Worm (Caenorhabditis elegans) whole organism, young adult: ENCODE data around the gene hlh-4.

Experiments
- B0035.1 ChIP-seq: sonication (generic microtip); optimal IDR thresholded peaks from 2 replicates; lab custom pipeline; 2016; ENCODE audit warnings: missing genetic modification characterization, mild to moderate bottlenecking, missing compliant biosample characterization, missing genotype, missing genetic modification reagents
- C06A6.2 ChIP-seq: fragments of 200-800 bp; sonication (Bioruptor generic); conservative IDR thresholded peaks from 2 replicates; pipeline ENCODE4 v1.3.6; 2022; ENCODE audit warnings: missing genetic modification characterization, missing compliant biosample characterization
- D2030.7 ChIP-seq: fragments of 200-800 bp; sonication (Bioruptor generic); IDR thresholded peaks from 2 replicates; pipeline ENCODE4 v1.3.6; 2022; ENCODE audit warnings: missing genetic modification reagents, missing genetic modification characterization, missing compliant biosample characterization
- F57C9.4 ChIP-seq: sonication (generic microtip); optimal IDR thresholded peaks from 2 replicates; lab custom pipeline; 2017; ENCODE audit warnings: mild to moderate bottlenecking, missing genetic modification characterization, missing compliant biosample characterization
- K12H6.12 ChIP-seq: fragments of 200-800 bp; sonication (Bioruptor generic); optimal IDR thresholded peaks from 2 replicates; lab custom pipeline; 2018; ENCODE audit warnings: mild to moderate bottlenecking, missing genetic modification characterization, missing compliant biosample characterization
- T07F8.4 ChIP-seq: sonication (generic microtip); optimal IDR thresholded peaks from 2 replicates; lab custom pipeline; 2016; ENCODE audit warnings: mild to moderate bottlenecking, missing genetic modification characterization, moderate library complexity, missing compliant biosample characterization
- T26A5.8 ChIP-seq: sonication (generic microtip); optimal IDR thresholded peaks from 2 replicates; lab custom pipeline; 2016; ENCODE audit warnings: missing genetic modification characterization, missing compliant biosample characterization
- Y53G8AR.9 ChIP-seq: fragments of 200-800 bp; sonication (Bioruptor generic); conservative IDR thresholded peaks from 2 replicates; pipeline ENCODE4 v1.3.6; 2022; ENCODE audit warnings: missing genetic modification reagents, missing genetic modification characterization, missing compliant biosample characterization
- Y56A3A.18 ChIP-seq: fragments of 200-800 bp; sonication (Bioruptor generic); IDR thresholded peaks from 2 replicates; pipeline ENCODE4 v1.3.6; 2022; ENCODE audit warnings: missing genetic modification reagents, missing genetic modification characterization, missing compliant biosample characterization
- Y95B8A.8 ChIP-seq: fragments of 200-800 bp; sonication (Bioruptor generic); IDR thresholded peaks from 2 replicates; pipeline ENCODE4 v1.3.6; 2022; ENCODE audit warnings: missing genetic modification reagents, missing genetic modification characterization, missing compliant biosample characterization
- aptf-3 ChIP-seq: fragments of 200-800 bp; sonication (Bioruptor generic); IDR thresholded peaks from 2 replicates; pipeline ENCODE4 v1.3.6; 2022; ENCODE audit warnings: missing genetic modification characterization, missing compliant biosample characterization
- atf-7 ChIP-seq: sonication (generic microtip); optimal IDR thresholded peaks from 2 replicates; lab custom pipeline; 2017; ENCODE audit warnings: mild to moderate bottlenecking, missing genetic modification characterization, missing compliant biosample characterization
- ccch-3 ChIP-seq: fragments of 200-800 bp; sonication (Bioruptor generic); optimal IDR thresholded peaks from 2 replicates; lab custom pipeline; 2018; ENCODE audit warnings: mild to moderate bottlenecking, missing genetic modification characterization, missing compliant biosample characterization
- cebp-1 ChIP-seq, 2 experiments: fragments of 200-800 bp in 1 of 2; sonication (Bioruptor generic) in 1 of 2; sonication (generic microtip) in 1 of 2; IDR thresholded peaks in 1 of 2; optimal IDR thresholded peaks in 1 of 2; 2 replicates each; pipeline versions ENCODE4 v1.3.6 to Lab custom; 2017 to 2022; ENCODE audit warnings: missing compliant biosample characterization in 2 of 2, missing genetic modification characterization in 2 of 2, mild to moderate bottlenecking in 1 of 2, missing genetic modification reagents in 1 of 2, moderate library complexity in 1 of 2
- ceh-27 ChIP-seq: fragments of 200-800 bp; sonication (Bioruptor generic); optimal IDR thresholded peaks from 2 replicates; lab custom pipeline; 2018; ENCODE audit warnings: mild to moderate bottlenecking, missing genetic modification characterization, moderate library complexity, missing compliant biosample characterization
- ceh-58 ChIP-seq: fragments of 200-800 bp; sonication (Bioruptor generic); IDR thresholded peaks from 2 replicates; pipeline ENCODE4 v1.3.6; 2022; ENCODE audit warnings: missing genetic modification characterization, missing compliant biosample characterization
- die-1 ChIP-seq: sonication (generic microtip); optimal IDR thresholded peaks from 2 replicates; lab custom pipeline; 2016; ENCODE audit warnings: missing genotype, mild to moderate bottlenecking, missing genetic modification characterization, missing compliant biosample characterization
- egl-44 ChIP-seq: fragments of 200-800 bp; sonication (Bioruptor generic); IDR thresholded peaks from 2 replicates; pipeline ENCODE4 v1.3.6; 2022; ENCODE audit warnings: missing genetic modification reagents, missing genetic modification characterization, missing compliant biosample characterization
- egrh-3 ChIP-seq: fragments of 200-800 bp; sonication (Bioruptor generic); IDR thresholded peaks from 2 replicates; pipeline ENCODE4 v1.3.6; 2022; ENCODE audit warnings: missing genetic modification reagents, missing genetic modification characterization, missing compliant biosample characterization
- gei-17 ChIP-seq: fragments of 200-800 bp; sonication (Bioruptor generic); optimal IDR thresholded peaks from 2 replicates; lab custom pipeline; 2018; ENCODE audit warnings: mild to moderate bottlenecking, missing genetic modification characterization, missing compliant biosample characterization
- him-1 ChIP-seq: sonication (generic microtip); optimal IDR thresholded peaks from 2 replicates; lab custom pipeline; 2016; ENCODE audit warnings: missing genotype, missing genetic modification reagents, missing genetic modification characterization, missing compliant biosample characterization
- hmg-1.2 ChIP-seq: fragments of 200-800 bp; sonication (Bioruptor generic); IDR thresholded peaks from 2 replicates; pipeline ENCODE4 v1.3.6; 2022; ENCODE audit warnings: missing genetic modification reagents, missing genetic modification characterization, missing compliant biosample characterization
- hrde-1 ChIP-seq: sonication (generic microtip); optimal IDR thresholded peaks from 2 replicates; lab custom pipeline; 2016; ENCODE audit warnings: missing genetic modification characterization, mild to moderate bottlenecking, missing compliant biosample characterization, moderate library complexity, missing genotype, missing genetic modification reagents, borderline replicate concordance
- lin-26 ChIP-seq: fragments of 200-800 bp; sonication (Bioruptor generic); IDR thresholded peaks from 2 replicates; pipeline ENCODE4 v1.3.6; 2022; ENCODE audit warnings: missing genetic modification reagents, missing genetic modification characterization, missing compliant biosample characterization
- lin-35 ChIP-seq, 3 experiments: fragments of 150-350 bp in 2 of 3; sonication (generic microtip) in 1 of 3; optimal IDR thresholded peaks; 2 replicates each; lab custom pipeline; 2014 to 2018; ENCODE audit warnings: missing biosample characterization in 3 of 3, missing genetic modification characterization in 3 of 3, missing genetic modification reagents in 3 of 3
- lir-1 ChIP-seq: fragments of 200-800 bp; sonication (Bioruptor generic); conservative IDR thresholded peaks from 2 replicates; pipeline ENCODE4 v1.3.6; 2022; ENCODE audit warnings: missing genetic modification reagents, missing genetic modification characterization, missing compliant biosample characterization
- nfyb-1 ChIP-seq: fragments of 200-800 bp; sonication (Bioruptor generic); IDR thresholded peaks from 2 replicates; pipeline ENCODE4 v1.3.6; 2022; ENCODE audit warnings: missing genetic modification reagents, missing genetic modification characterization, missing compliant biosample characterization
- nhr-179 ChIP-seq: sonication (generic microtip); optimal IDR thresholded peaks from 2 replicates; lab custom pipeline; 2016; ENCODE audit warnings: mild to moderate bottlenecking, missing genetic modification characterization, missing compliant biosample characterization
- nhr-80 ChIP-seq: sonication (generic microtip); optimal IDR thresholded peaks from 2 replicates; lab custom pipeline; 2016; ENCODE audit warnings: missing genetic modification characterization, missing compliant biosample characterization
- pha-4 ChIP-seq: fragments of 150-350 bp; sonication (generic microtip); optimal IDR thresholded peaks from 2 replicates; lab custom pipeline; 2014; ENCODE audit warnings: missing biosample characterization, missing genetic modification reagents, missing genetic modification characterization
- snpc-4 ChIP-seq, 5 experiments: fragments of 150-350 bp in 1 of 5; sonication (generic microtip) in 4 of 5; optimal IDR thresholded peaks; 2 replicates each; lab custom pipeline; 2014 to 2018; ENCODE audit warnings: missing genetic modification characterization in 5 of 5, missing biosample characterization in 3 of 5, antibody characterized with exemption in 2 of 5, mild to moderate bottlenecking in 2 of 5, missing compliant biosample characterization in 2 of 5, missing genotype in 2 of 5, moderate library complexity in 2 of 5, missing genetic modification reagents in 1 of 5
- somi-1 ChIP-seq: fragments of 200-800 bp; sonication (Bioruptor generic); optimal IDR thresholded peaks from 2 replicates; lab custom pipeline; 2018; ENCODE audit warnings: mild to moderate bottlenecking, missing genetic modification characterization, missing compliant biosample characterization
- zfh-2 ChIP-seq: fragments of 200-800 bp; sonication (Bioruptor generic); conservative IDR thresholded peaks from 2 replicates; pipeline ENCODE4 v1.3.6; 2022; ENCODE audit warnings: missing genetic modification reagents, missing genetic modification characterization, missing compliant biosample characterization

The hlh-4 gene

DNA sequence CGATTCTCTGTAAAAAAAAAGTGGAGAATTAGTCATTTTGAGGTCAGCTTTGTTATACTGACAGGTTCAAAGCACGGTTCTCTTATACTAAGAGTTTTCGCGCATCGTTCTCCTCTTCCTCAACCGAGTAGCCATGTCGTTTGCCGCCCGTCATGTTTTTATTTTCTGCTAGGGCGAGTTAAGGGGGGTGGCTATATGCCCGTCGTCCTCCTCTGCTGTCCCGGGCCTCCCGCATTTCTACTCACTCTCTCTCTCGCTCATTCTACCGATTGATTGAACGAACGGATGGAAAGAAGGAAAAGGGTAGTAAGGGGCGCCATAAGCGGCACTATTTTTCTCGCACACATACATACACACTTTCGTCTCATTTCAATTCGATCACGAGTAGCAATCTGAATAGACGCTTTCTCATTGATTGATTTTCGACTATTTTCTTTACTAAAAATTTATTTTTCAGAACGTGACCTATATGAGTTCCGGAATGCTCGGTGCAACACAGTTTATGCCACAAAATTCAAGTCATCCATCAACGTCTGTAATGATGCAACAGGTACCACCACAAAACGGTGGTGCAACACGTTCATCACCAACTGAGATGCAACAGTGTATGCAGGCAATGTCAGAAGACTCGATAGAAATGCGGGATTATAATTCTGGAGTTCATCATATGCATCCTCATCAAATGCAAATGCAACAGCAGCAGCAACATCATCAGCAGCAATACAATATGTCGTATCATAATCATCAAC is 33.5 kb downstream of the hlh-4 start:
- TF ChIP-seq hmg-1.2 (no peak), lin-35 (GFP tag; optimal IDR thresholded peaks at IDR 0.05; lab: Kevin White, UChicago) (peak in 1 of 3 experiments; percentile 25), T07F8.4 (tag; lab: Kevin White, UChicago) (no peak)

DNA sequence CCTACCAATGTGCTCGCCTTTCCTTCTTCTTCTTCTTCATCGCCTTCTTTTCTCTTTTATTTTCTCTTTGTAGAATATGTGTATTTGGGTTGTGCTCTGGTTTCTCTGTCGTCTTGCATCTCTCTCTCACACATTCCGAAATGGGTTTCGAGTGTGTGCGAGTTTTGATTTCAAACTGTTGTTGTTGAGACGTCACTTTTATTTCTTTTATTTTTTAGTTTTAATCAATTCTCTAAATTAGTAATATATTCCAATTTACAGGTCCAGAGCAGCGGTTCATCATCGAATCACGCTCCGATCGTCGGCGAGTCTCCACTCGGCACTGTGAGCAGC is 34.3 kb downstream of the hlh-4 start:
- peak; percentile 40 for TF ChIP-seq atf-7 (tag; lab: Kevin White, UChicago)
- no peak for TF ChIP-seq aptf-3

DNA sequence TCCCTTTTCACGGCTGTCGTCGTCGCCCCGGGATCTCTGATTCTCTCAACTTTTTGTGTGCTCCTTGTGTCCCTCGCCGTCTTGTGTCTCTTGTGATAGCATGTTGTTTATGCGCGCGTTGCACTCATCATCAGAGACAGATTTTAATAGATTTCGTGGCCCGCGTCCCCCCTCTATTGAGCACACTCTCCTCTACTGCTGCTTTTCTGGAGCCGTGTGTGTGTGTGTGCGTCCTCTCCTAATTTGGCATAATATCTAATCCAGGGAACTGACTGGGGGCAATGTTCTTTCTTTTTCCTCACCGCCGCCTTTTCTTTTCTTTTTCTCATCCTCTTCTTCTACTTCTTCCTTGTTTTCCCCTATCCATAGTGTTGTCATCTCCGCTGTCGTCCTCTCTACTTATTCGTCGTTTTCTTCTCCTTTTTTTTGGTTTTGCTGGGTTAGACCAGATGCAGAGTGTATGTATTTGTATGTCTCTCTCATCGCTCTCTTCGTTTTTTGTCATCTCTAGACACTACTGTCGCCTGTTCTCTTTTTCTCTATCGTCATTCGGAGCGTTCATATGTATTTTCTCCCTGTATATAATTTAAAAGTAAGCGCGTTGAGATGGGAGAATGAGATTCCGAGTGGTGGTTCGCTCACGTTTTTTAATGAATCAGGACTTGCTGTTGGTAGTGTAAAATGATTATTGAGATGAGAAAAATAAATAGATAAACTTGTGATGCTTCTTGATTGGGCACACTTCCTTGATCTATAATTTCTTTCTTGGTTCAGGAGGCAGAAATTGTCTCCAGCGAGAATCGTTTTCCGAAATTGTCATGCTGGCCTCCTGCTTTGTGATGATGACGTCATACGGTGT is 34.9 kb downstream of the hlh-4 start:
- TF ChIP-seq T26A5.8 (tag; lab: Kevin White, UChicago) (no peak), nhr-80 (tag; lab: Kevin White, UChicago) (no peak), Y53G8AR.9 (GFP tag; lab: Robert Waterston, UW) (no peak), hmg-1.2 (peak; percentile 43; the same call in 1 of the 2 replicates), nfyb-1 (GFP tag; lab: Robert Waterston, UW) (0 out of 2 replicates have a peak, but pooled peaks have one; percentile 19), him-1 (tag; lab: Kevin White, UChicago) (no peak), ccch-3 (GFP tag; lab: Kevin White, UChicago) (no peak), die-1 (tag; lab: Kevin White, UChicago) (peak; percentile 11), lir-1 (GFP tag; lab: Robert Waterston, UW) (no peak), nhr-179 (tag; lab: Kevin White, UChicago) (no peak), D2030.7 (GFP tag; lab: Robert Waterston, UW) (no peak), C06A6.2 (no peak), cebp-1 (GFP tag; IDR thresholded peaks at IDR 0.05; lab: Robert Waterston, UW) (no peak), cebp-1 (tag; optimal IDR thresholded peaks at IDR 0.05; lab: Kevin White, UChicago) (peak; percentile 36), pha-4 (tag; lab: Kevin White, UChicago) (no peak), ceh-27 (GFP tag; lab: Kevin White, UChicago) (peak; percentile 38), somi-1 (peak; percentile 38), egl-44 (GFP tag; lab: Robert Waterston, UW) (no peak), Y95B8A.8 (GFP tag; lab: Robert Waterston, UW) (no peak), zfh-2 (GFP tag; lab: Robert Waterston, UW) (peak; percentile 83), K12H6.12 (tag; lab: Kevin White, UChicago) (peak; percentile 51), F57C9.4 (tag; lab: Kevin White, UChicago) (no peak), ceh-58 (GFP tag; lab: Robert Waterston, UW) (no peak), Y56A3A.18 (no peak), atf-7 (tag; lab: Kevin White, UChicago) (no peak), snpc-4 (GFP tag; optimal IDR thresholded peaks at IDR 0.05; lab: Kevin White, UChicago) (no peak), snpc-4 (tag; optimal IDR thresholded peaks at IDR 0.05; lab: Kevin White, UChicago) (no peak), hrde-1 (tag; lab: Kevin White, UChicago) (no peak), egrh-3 (GFP tag; lab: Robert Waterston, UW) (no peak), gei-17 (no peak), B0035.1 (no peak), lin-26 (GFP tag; lab: Robert Waterston, UW) (0 out of 2 replicates have a peak, but pooled peaks have one; percentile 57)
